Fruit fly (Drosophila melanogaster): ENCODE measurements around the gene hng2.

Gene hng2

dm6 chr3R:8806104-8806503 lies at the start of gene hng2:
Gene hng2 (plus strand): TSS chr3R:8806322.
- no peak for TF ChIP-seq CTCF (optimal IDR thresholded peaks at IDR 0.05)
- TF ChIP-seq CG8478 (optimal IDR thresholded peaks at IDR 0.05), result no peak

dm6 chr3R:8767998-8768397 lies 38.1 kb upstream of the hng2 start, which contains the start of the genes CG34135 and CG11768:
Gene CG34135 (minus strand): TSS chr3R:8768191.
Gene CG11768 (minus strand): TSS chr3R:8768200.
- no peak for TF ChIP-seq CG8478 (optimal IDR thresholded peaks at IDR 0.05)
- no peak for TF ChIP-seq CTCF (optimal IDR thresholded peaks at IDR 0.05)

dm6 chr3R:8769094-8769493 lies 37.0 kb upstream of the hng2 start, which contains the start of gene CG8236:
Gene CG8236 (plus strand): TSS chr3R:8769394.
- TF ChIP-seq CG8478 (optimal IDR thresholded peaks at IDR 0.05) (no peak), CTCF (optimal IDR thresholded peaks at IDR 0.05) (no peak)

- TF ChIP-seq CG8478 (optimal IDR thresholded peaks at IDR 0.05), result no peak
- TF ChIP-seq CTCF (optimal IDR thresholded peaks at IDR 0.05), result no peak
These were observed 33.5 kb upstream of the hng2 start, which contains the start of gene CG13318 for dm6 chr3R:8772591-8772990. Gene CG13318 (minus strand): TSS chr3R:8772691.

dm6 chr3R:8773135-8773534 lies 33.0 kb upstream of the hng2 start, which contains the start of gene CG34301:
Gene CG34301 (plus strand): TSS chr3R:8773435.
- TF ChIP-seq CG8478 (optimal IDR thresholded peaks at IDR 0.05) (no peak), CTCF (optimal IDR thresholded peaks at IDR 0.05) (no peak)

dm6 chr3R:8779823-8780222 lies 26.3 kb upstream of the hng2 start, which contains the start of gene CG33191:
Gene CG33191 (minus strand): TSS chr3R:8779923.
- TF ChIP-seq CG8478 (optimal IDR thresholded peaks at IDR 0.05) (no peak), CTCF (optimal IDR thresholded peaks at IDR 0.05) (no peak)

- TF ChIP-seq CG8478 (optimal IDR thresholded peaks at IDR 0.05) (no peak), CTCF (optimal IDR thresholded peaks at IDR 0.05) (no peak)
These were observed 25.4 kb upstream of the hng2 start, which contains the start of gene CG33189 for dm6 chr3R:8780689-8781088. Gene CG33189 (minus strand): TSS chr3R:8780789.

dm6 chr3R:8784788-8785187 lies 21.3 kb upstream of the hng2 start:
- TF ChIP-seq CG8478 (optimal IDR thresholded peaks at IDR 0.05) (no peak), CTCF (optimal IDR thresholded peaks at IDR 0.05) (no peak)

- TF ChIP-seq CG8478 (optimal IDR thresholded peaks at IDR 0.05), result no peak
- no peak for TF ChIP-seq CTCF (optimal IDR thresholded peaks at IDR 0.05)
These were observed 20.7 kb upstream of the hng2 start for dm6 chr3R:8785451-8785850.

dm6 chr3R:8787538-8788282 lies 18.4 kb upstream of the hng2 start:
- no peak for TF ChIP-seq CG8478 (optimal IDR thresholded peaks at IDR 0.05)

dm6 chr3R:8788722-8789400 lies 17.3 kb upstream of the hng2 start:
- TF ChIP-seq CTCF (optimal IDR thresholded peaks at IDR 0.05), result no peak
- TF ChIP-seq CG8478 (optimal IDR thresholded peaks at IDR 0.05), result no peak

- TF ChIP-seq CTCF (optimal IDR thresholded peaks at IDR 0.05) (no peak), CG8478 (optimal IDR thresholded peaks at IDR 0.05) (no peak)
These were observed 13.5 kb upstream of the hng2 start for dm6 chr3R:8792463-8793175.

dm6 chr3R:8793726-8794125 lies 12.4 kb upstream of the hng2 start:
- no peak for TF ChIP-seq CG8478 (optimal IDR thresholded peaks at IDR 0.05)
- TF ChIP-seq CTCF (optimal IDR thresholded peaks at IDR 0.05), result no peak

- TF ChIP-seq CG8478 (optimal IDR thresholded peaks at IDR 0.05) (no peak), CTCF (optimal IDR thresholded peaks at IDR 0.05) (no peak)
These were observed 11.7 kb upstream of the hng2 start, which contains the start of gene Ir85a for dm6 chr3R:8794384-8794783. Gene Ir85a (plus strand): TSS chr3R:8794684.

dm6 chr3R:8798332-8798731 lies 7.8 kb upstream of the hng2 start:
- no peak for TF ChIP-seq CTCF (optimal IDR thresholded peaks at IDR 0.05)
- TF ChIP-seq CG8478 (optimal IDR thresholded peaks at IDR 0.05), result no peak
